Fruit fly (Drosophila melanogaster) whole organism, embryonic: ENCODE results near the gene CG45218.
A peak's percentile ranks its signal among the peaks of the same experiment; 100 is the strongest.

ENCODE experiments used
- ATbp ChIP-seq: fragments of 200-800 bp; sonication (Bioruptor generic); optimal IDR thresholded peaks from 2 replicates; lab custom pipeline; 2017; ENCODE audit warnings: missing biosample characterization, mild to moderate bottlenecking, missing genetic modification characterization, missing genetic modification reagents
- Asciz ChIP-seq: fragments of 200-800 bp; sonication (Bioruptor generic); optimal IDR thresholded peaks from 2 replicates; lab custom pipeline; 2017; ENCODE audit warnings: missing biosample characterization, mild to moderate bottlenecking, missing genetic modification characterization, missing genetic modification reagents
- Blimp-1 ChIP-seq: fragments of 200-800 bp; sonication (Bioruptor generic); optimal IDR thresholded peaks from 3 replicates; lab custom pipeline; 2018; ENCODE audit warnings: missing biosample characterization, missing genetic modification characterization, mild to moderate bottlenecking, moderate library complexity, missing genetic modification reagents
- BtbVII ChIP-seq: fragments of 200-800 bp; sonication (Bioruptor generic); optimal IDR thresholded peaks from 3 replicates; lab custom pipeline; 2017; ENCODE audit warnings: missing biosample characterization, mild to moderate bottlenecking, missing genetic modification characterization
- CG10147 ChIP-seq: fragments of 200-800 bp; sonication (Bioruptor generic); optimal IDR thresholded peaks from 2 replicates; lab custom pipeline; 2019; ENCODE audit warnings: missing biosample characterization, mild to moderate bottlenecking, missing genetic modification characterization, moderate library complexity
- CG10274 ChIP-seq: fragments of 200-800 bp; sonication (Bioruptor generic); optimal IDR thresholded peaks from 3 replicates; lab custom pipeline; 2017; ENCODE audit warnings: missing biosample characterization, mild to moderate bottlenecking, missing genetic modification characterization
- CG10321 ChIP-seq: fragments of 200-800 bp; sonication (Bioruptor generic); IDR thresholded peaks from 2 replicates; pipeline ENCODE4 v1.3.6; 2022; ENCODE audit warnings: missing biosample characterization, missing genetic modification characterization
- CG10462 ChIP-seq: fragments of 200-800 bp; sonication (Bioruptor generic); optimal IDR thresholded peaks from 2 replicates; lab custom pipeline; 2016; ENCODE audit warnings: missing biosample characterization, missing genetic modification characterization
- CG10565 ChIP-seq: fragments of 200-800 bp; sonication (Bioruptor generic); optimal IDR thresholded peaks from 3 replicates; lab custom pipeline; 2016; ENCODE audit warnings: missing biosample characterization, mild to moderate bottlenecking, missing genetic modification characterization
- CG10654 ChIP-seq: fragments of 200-800 bp; sonication (Bioruptor generic); optimal IDR thresholded peaks from 2 replicates; lab custom pipeline; 2016; ENCODE audit warnings: missing biosample characterization, missing genetic modification characterization
- CG11695 ChIP-seq: fragments of 200-800 bp; sonication (Bioruptor generic); IDR thresholded peaks from 3 replicates; pipeline ENCODE4 v1.3.6; 2022; ENCODE audit warnings: missing biosample characterization, missing genetic modification characterization
- CG12236 ChIP-seq: fragments of 200-800 bp; sonication (Bioruptor generic); optimal IDR thresholded peaks from 2 replicates; lab custom pipeline; 2016; ENCODE audit warnings: missing biosample characterization, missing genetic modification characterization
- CG12744 ChIP-seq: fragments of 200-800 bp; sonication (Bioruptor generic); optimal IDR thresholded peaks from 2 replicates; lab custom pipeline; 2016; ENCODE audit warnings: missing biosample characterization, missing genetic modification characterization
- CG14441 ChIP-seq: fragments of 200-800 bp; sonication (Bioruptor generic); IDR thresholded peaks from 2 replicates; pipeline ENCODE4 v1.3.6; 2022; ENCODE audit warnings: missing biosample characterization, missing genetic modification characterization
- CG15011 ChIP-seq: fragments of 200-800 bp; sonication (Bioruptor generic); optimal IDR thresholded peaks from 3 replicates; lab custom pipeline; 2018; ENCODE audit warnings: missing biosample characterization, mild to moderate bottlenecking, missing genetic modification characterization
- CG16813 ChIP-seq: fragments of 200-800 bp; sonication (Bioruptor generic); IDR thresholded peaks from 3 replicates; pipeline ENCODE4 v1.3.6; 2022; ENCODE audit warnings: missing biosample characterization, missing genetic modification characterization; ENCODE audit not compliant: partially characterized antibody
- CG17186 ChIP-seq: fragments of 200-800 bp; sonication (Bioruptor generic); optimal IDR thresholded peaks from 3 replicates; lab custom pipeline; 2017; ENCODE audit warnings: missing biosample characterization, missing genetic modification reagents, missing genetic modification characterization
- CG18619 ChIP-seq: fragments of 200-800 bp; sonication (Bioruptor generic); optimal IDR thresholded peaks from 3 replicates; lab custom pipeline; 2017; ENCODE audit warnings: missing biosample characterization, mild to moderate bottlenecking, missing genetic modification characterization
- CG3838 ChIP-seq: fragments of 200-800 bp; sonication (Bioruptor generic); optimal IDR thresholded peaks from 3 replicates; lab custom pipeline; 2016; ENCODE audit warnings: missing biosample characterization, missing genetic modification characterization
- CG6791 ChIP-seq: fragments of 200-800 bp; sonication (Bioruptor generic); IDR thresholded peaks from 3 replicates; pipeline ENCODE4 v1.3.6; 2022; ENCODE audit warnings: missing biosample characterization, missing genetic modification characterization; ENCODE audit not compliant: partially characterized antibody
- CG7987 ChIP-seq: fragments of 200-800 bp; sonication (Bioruptor generic); optimal IDR thresholded peaks from 2 replicates; lab custom pipeline; 2018; ENCODE audit warnings: missing biosample characterization, mild to moderate bottlenecking, missing genetic modification characterization, moderate library complexity
- CG8359 ChIP-seq: fragments of 200-800 bp; sonication (Bioruptor generic); optimal IDR thresholded peaks from 2 replicates; lab custom pipeline; 2017; ENCODE audit warnings: missing biosample characterization, mild to moderate bottlenecking, missing genetic modification characterization, borderline replicate concordance
- CG9817 ChIP-seq: fragments of 200-800 bp; sonication (Bioruptor generic); optimal IDR thresholded peaks from 2 replicates; lab custom pipeline; 2018; ENCODE audit warnings: missing biosample characterization, mild to moderate bottlenecking, missing genetic modification characterization, moderate library complexity
- Dbx ChIP-seq: fragments of 200-800 bp; sonication (Bioruptor generic); IDR thresholded peaks from 3 replicates; pipeline ENCODE4 v1.3.6; 2022; ENCODE audit warnings: missing biosample characterization, missing genetic modification characterization
- Dp ChIP-seq: fragments of 200-800 bp; sonication (Bioruptor generic); optimal IDR thresholded peaks from 2 replicates; lab custom pipeline; 2018; ENCODE audit warnings: missing biosample characterization, mild to moderate bottlenecking, missing genetic modification characterization, moderate library complexity
- Eip74EF ChIP-seq, 2 experiments: fragments of 200-800 bp in 1 of 2; fragments of >200 bp in 1 of 2; sonication (Bioruptor generic) in 1 of 2; optimal IDR thresholded peaks; 2 replicates each; lab custom pipeline; 2017 to 2019; ENCODE audit warnings: missing biosample characterization in 2 of 2, missing genetic modification characterization in 2 of 2, mild to moderate bottlenecking in 1 of 2, moderate library complexity in 1 of 2
- Fer2 ChIP-seq: fragments of 200-800 bp; sonication (Bioruptor generic); optimal IDR thresholded peaks from 2 replicates; lab custom pipeline; 2018; ENCODE audit warnings: missing biosample characterization, mild to moderate bottlenecking, missing genetic modification characterization, moderate library complexity
- HLH54F ChIP-seq: fragments of 200-800 bp; sonication (Bioruptor generic); optimal IDR thresholded peaks from 3 replicates; lab custom pipeline; 2016; ENCODE audit warnings: missing biosample characterization, missing genetic modification characterization
- Hand ChIP-seq: fragments of 200-800 bp; sonication (Bioruptor generic); optimal IDR thresholded peaks from 2 replicates; lab custom pipeline; 2017; ENCODE audit warnings: mild to moderate bottlenecking, missing biosample characterization, missing genetic modification reagents, missing genetic modification characterization
- Hey ChIP-seq: fragments of 200-800 bp; sonication (Bioruptor generic); optimal IDR thresholded peaks from 3 replicates; lab custom pipeline; 2018; ENCODE audit warnings: missing biosample characterization, mild to moderate bottlenecking, missing genetic modification characterization
- Hr39 ChIP-seq: fragments of >200 bp; optimal IDR thresholded peaks from 2 replicates; lab custom pipeline; 2017
- Myb ChIP-seq: fragments of 200-800 bp; sonication (Bioruptor generic); optimal IDR thresholded peaks from 2 replicates; lab custom pipeline; 2016; ENCODE audit warnings: missing biosample characterization, missing genetic modification characterization
- Side ChIP-seq: fragments of 200-800 bp; sonication (Bioruptor generic); optimal IDR thresholded peaks from 2 replicates; lab custom pipeline; 2016; ENCODE audit warnings: missing biosample characterization, missing genetic modification characterization
- ab ChIP-seq: fragments of 200-800 bp; sonication (Bioruptor generic); optimal IDR thresholded peaks from 2 replicates; lab custom pipeline; 2016; ENCODE audit warnings: missing biosample characterization, missing genetic modification characterization
- cas ChIP-seq: fragments of 200-800 bp; sonication (Bioruptor generic); IDR thresholded peaks from 2 replicates; pipeline ENCODE4 v1.3.6; 2022; ENCODE audit warnings: missing biosample characterization, missing genetic modification characterization
- chm ChIP-seq: fragments of 200-800 bp; sonication (Bioruptor generic); IDR thresholded peaks from 2 replicates; pipeline ENCODE4 v1.3.6; 2022; ENCODE audit warnings: missing biosample characterization, missing genetic modification characterization
- dm ChIP-seq: fragments of 200-800 bp; sonication (Bioruptor generic); optimal IDR thresholded peaks from 3 replicates; lab custom pipeline; 2016; ENCODE audit warnings: missing biosample characterization, missing genetic modification characterization
- emc ChIP-seq: fragments of 200-800 bp; sonication (Bioruptor generic); optimal IDR thresholded peaks from 2 replicates; lab custom pipeline; 2016; ENCODE audit warnings: missing biosample characterization, missing genetic modification characterization
- fd64A ChIP-seq: fragments of 200-800 bp; sonication (Bioruptor generic); optimal IDR thresholded peaks from 3 replicates; lab custom pipeline; 2018; ENCODE audit warnings: missing biosample characterization, mild to moderate bottlenecking, missing genetic modification characterization
- lov ChIP-seq, 2 experiments: fragments of 200-800 bp in 1 of 2; fragments of >200 bp in 1 of 2; sonication (Bioruptor generic) in 1 of 2; IDR thresholded peaks in 1 of 2; optimal IDR thresholded peaks in 1 of 2; 2 replicates in 1 of 2; 3 replicates in 1 of 2; pipeline versions ENCODE4 v1.3.6 to Lab custom; 2017 to 2022; ENCODE audit warnings: missing biosample characterization in 1 of 2, missing genetic modification characterization in 1 of 2
- mam ChIP-seq: fragments of 200-800 bp; sonication (Bioruptor generic); optimal IDR thresholded peaks from 3 replicates; lab custom pipeline; 2016; ENCODE audit warnings: missing biosample characterization, missing genetic modification characterization
- pan ChIP-seq, 4 experiments: fragments of >200 bp in 3 of 4; fragments of 200-800 bp in 1 of 4; sonication (Bioruptor generic) in 1 of 4; optimal IDR thresholded peaks in 3 of 4; IDR thresholded peaks in 1 of 4; 2 replicates each; pipeline versions ENCODE4 v1.3.6 to Lab custom; 2017 to 2022; ENCODE audit warnings: missing biosample characterization in 2 of 4, missing genetic modification characterization in 2 of 4, mixed read lengths in 1 of 4
- pros ChIP-seq: fragments of 200-800 bp; sonication (Bioruptor generic); optimal IDR thresholded peaks from 3 replicates; lab custom pipeline; 2019; ENCODE audit warnings: missing biosample characterization, mild to moderate bottlenecking, missing genetic modification characterization, moderate library complexity
- psq ChIP-seq: fragments of 200-800 bp; sonication (Bioruptor generic); optimal IDR thresholded peaks from 2 replicates; lab custom pipeline; 2017; ENCODE audit warnings: missing biosample characterization, missing genetic modification characterization
- row ChIP-seq: fragments of 200-800 bp; sonication (Bioruptor generic); IDR thresholded peaks from 3 replicates; pipeline ENCODE4 v1.3.6; 2022; ENCODE audit warnings: missing biosample characterization, missing genetic modification characterization
- sim ChIP-seq: fragments of 200-800 bp; sonication (Bioruptor generic); IDR thresholded peaks from 2 replicates; pipeline ENCODE4 v1.3.6; 2022; ENCODE audit warnings: missing biosample characterization, missing genetic modification characterization
- stwl ChIP-seq: fragments of 200-800 bp; sonication (Bioruptor generic); optimal IDR thresholded peaks from 3 replicates; lab custom pipeline; 2018; ENCODE audit warnings: missing biosample characterization, mild to moderate bottlenecking, missing genetic modification characterization, moderate library complexity
- zfh1 ChIP-seq: fragments of 200-800 bp; sonication (Bioruptor generic); IDR thresholded peaks from 3 replicates; pipeline ENCODE4 v1.3.6; 2022; ENCODE audit warnings: missing biosample characterization, missing genetic modification characterization

CG45218 gene

DNA sequence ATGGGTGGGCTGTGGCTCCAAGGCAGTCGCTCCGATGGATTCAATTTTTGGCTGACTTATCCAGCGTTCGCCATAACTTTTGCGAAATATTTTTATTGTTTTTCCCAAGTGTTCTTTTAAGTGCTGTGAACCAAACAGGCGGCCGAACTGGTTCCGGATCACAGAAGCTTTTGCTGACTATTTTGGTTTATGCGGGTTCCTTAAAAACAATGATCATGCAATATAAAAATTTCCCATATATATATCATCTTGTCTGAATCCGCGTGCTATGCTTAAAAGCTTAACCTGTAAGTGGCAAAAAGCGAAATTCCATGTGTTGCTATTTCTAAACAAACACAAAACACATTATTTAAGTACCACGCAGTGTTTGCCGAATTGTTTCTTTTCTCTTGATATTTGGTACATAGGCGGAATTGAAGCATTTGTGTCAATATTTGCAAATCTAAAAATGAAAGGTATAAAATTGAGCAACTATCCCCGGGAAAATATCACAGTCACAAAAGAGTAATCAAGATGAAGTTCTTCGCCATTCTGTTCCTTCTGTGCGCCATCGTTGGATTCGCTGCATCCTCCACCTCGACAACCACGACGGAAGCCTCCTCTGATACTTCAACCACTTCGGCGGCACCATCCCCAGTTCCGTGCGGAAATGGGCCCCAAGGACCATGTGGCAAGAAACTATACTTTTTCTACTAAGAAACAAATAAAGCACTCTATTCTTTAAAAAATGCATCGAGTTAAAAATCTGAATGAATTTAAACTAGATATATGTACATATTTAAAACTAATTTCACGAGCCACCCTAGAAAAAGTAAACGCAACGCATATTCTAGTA, 29.5 kb upstream of the CG45218 start, which contains the start of the genes CG6276 and CG44040 (continued):
- TF ChIP-seq Blimp-1 (GFP tag; lab: Kevin White, UChicago) (peak; percentile 13), CG10462 (peak; percentile 22), Side (peak; percentile 6), pros (no peak), lov (optimal IDR thresholded peaks at IDR 0.05; lab: Kevin White, UChicago) (no peak), lov (GFP tag; IDR thresholded peaks at IDR 0.05; lab: Robert Waterston, UW) (no peak), Myb (GFP tag; lab: Kevin White, UChicago) (no peak), row (GFP tag; lab: Robert Waterston, UW) (peak; percentile 73), Asciz (GFP tag; lab: Kevin White, UChicago) (peak; percentile 23), CG10654 (GFP tag; lab: Kevin White, UChicago) (peak; percentile 23), CG3838 (GFP tag; lab: Kevin White, UChicago) (no peak), CG6791 (GFP tag; lab: Robert Waterston, UW) (no peak), mam (peak; percentile 26), CG8359 (GFP tag; lab: Kevin White, UChicago) (no peak), CG18619 (GFP tag; lab: Kevin White, UChicago) (peak; percentile 30), stwl (tag; lab: Kevin White, UChicago) (peak; percentile 40), dm (GFP tag; lab: Kevin White, UChicago) (no peak), Hr39 (lab: Kevin White, UChicago) (no peak), CG10321 (GFP tag; lab: Robert Waterston, UW) (no peak), cas (GFP tag; lab: Robert Waterston, UW) (no peak), psq (GFP tag; lab: Kevin White, UChicago) (no peak), Dbx (peak; percentile 40; the same call in 1 of the 3 replicates), CG12236 (GFP tag; lab: Kevin White, UChicago) (no peak), Eip74EF (GFP tag; optimal IDR thresholded peaks at IDR 0.05; lab: Kevin White, UChicago) (no peak), CG14441 (GFP tag; lab: Robert Waterston, UW) (peak; percentile 59), fd64A (GFP tag; lab: Kevin White, UChicago) (peak; percentile 39), Hey (tag; lab: Kevin White, UChicago) (no peak), sim (GFP tag; lab: Robert Waterston, UW) (no peak), CG7987 (GFP tag; lab: Kevin White, UChicago) (no peak), CG11695 (GFP tag; lab: Robert Waterston, UW) (peak; percentile 6; the same call in 1 of the 3 replicates), CG10147 (GFP tag; lab: Kevin White, UChicago) (peak; percentile 32), CG12744 (GFP tag; lab: Kevin White, UChicago) (peak; percentile 34), chm (GFP tag; lab: Robert Waterston, UW) (no peak), CG9817 (tag; lab: Kevin White, UChicago) (peak; percentile 42), HLH54F (peak; percentile 21), BtbVII (GFP tag; lab: Kevin White, UChicago) (peak; percentile 65), Fer2 (peak; percentile 24), CG15011 (no peak), zfh1 (GFP tag; lab: Robert Waterston, UW) (no peak), CG16813 (GFP tag; lab: Robert Waterston, UW) (no peak), pan (optimal IDR thresholded peaks at IDR 0.05; lab: Kevin White, UChicago) (no peak), pan (GFP tag; optimal IDR thresholded peaks at IDR 0.05 in 1 of 2, IDR thresholded peaks at IDR 0.05 in 1 of 2) (peak in 1 of 2 experiments; percentile 49), Hand (GFP tag; lab: Kevin White, UChicago) (peak; percentile 57), Dp (peak; percentile 21), CG10274 (GFP tag; lab: Kevin White, UChicago) (peak; percentile 47), ATbp (GFP tag; lab: Kevin White, UChicago) (peak; percentile 36), CG10565 (GFP tag; lab: Kevin White, UChicago) (no peak), ab (GFP tag; lab: Kevin White, UChicago) (no peak), CG17186 (GFP tag; lab: Kevin White, UChicago) (no peak), emc (no peak)
